Fruit fly (Drosophila melanogaster) whole organism, embryonic: ENCODE measurements around the gene CG32751.
A peak's percentile ranks its signal among the peaks of the same experiment; 100 is the strongest.

Experiments used
- Adf1 ChIP-seq: fragments of 200-800 bp; sonication (Bioruptor generic); IDR thresholded peaks from 2 replicates; pipeline ENCODE4 v1.3.6; 2022; ENCODE audit warnings: missing biosample characterization, missing genetic modification characterization
- Aef1 ChIP-seq: fragments of 200-800 bp; sonication (Bioruptor generic); IDR thresholded peaks from 3 replicates; pipeline ENCODE4 v1.3.6; 2022; ENCODE audit warnings: missing biosample characterization, missing genetic modification characterization
- Blimp-1 ChIP-seq: fragments of 200-800 bp; sonication (Bioruptor generic); optimal IDR thresholded peaks from 3 replicates; lab custom pipeline; 2018; ENCODE audit warnings: missing biosample characterization, missing genetic modification characterization, mild to moderate bottlenecking, moderate library complexity, missing genetic modification reagents
- Bteb2 ChIP-seq: fragments of 200-800 bp; sonication (Bioruptor generic); optimal IDR thresholded peaks from 2 replicates; lab custom pipeline; 2016; ENCODE audit warnings: missing biosample characterization, missing genetic modification characterization
- CG10267 ChIP-seq: fragments of 200-800 bp; sonication (Bioruptor generic); optimal IDR thresholded peaks from 2 replicates; lab custom pipeline; 2018; ENCODE audit warnings: missing biosample characterization, mild to moderate bottlenecking, missing genetic modification characterization, moderate library complexity
- CG11504 ChIP-seq: fragments of 200-800 bp; sonication (Bioruptor generic); optimal IDR thresholded peaks from 3 replicates; lab custom pipeline; 2019; ENCODE audit warnings: missing biosample characterization, mild to moderate bottlenecking, missing genetic modification characterization, moderate library complexity
- CG12071 ChIP-seq: fragments of 200-800 bp; sonication (Bioruptor generic); optimal IDR thresholded peaks from 3 replicates; lab custom pipeline; 2018; ENCODE audit warnings: missing biosample characterization, mild to moderate bottlenecking, missing genetic modification characterization
- CG12659 ChIP-seq: fragments of 200-800 bp; sonication (Bioruptor generic); optimal IDR thresholded peaks from 3 replicates; lab custom pipeline; 2017; ENCODE audit warnings: mild to moderate bottlenecking, missing biosample characterization, missing genetic modification reagents, missing genetic modification characterization
- CG1529 ChIP-seq: fragments of 200-800 bp; sonication (Bioruptor generic); optimal IDR thresholded peaks from 3 replicates; lab custom pipeline; 2018; ENCODE audit warnings: missing biosample characterization, missing genetic modification characterization
- CG32767 ChIP-seq: fragments of 200-800 bp; sonication (Bioruptor generic); IDR thresholded peaks from 2 replicates; pipeline ENCODE4 v1.3.6; 2022; ENCODE audit warnings: missing biosample characterization, missing genetic modification characterization
- CG3847 ChIP-seq: fragments of 200-800 bp; sonication (Bioruptor generic); IDR thresholded peaks from 2 replicates; pipeline ENCODE4 v1.3.6; 2022; ENCODE audit warnings: missing biosample characterization, missing genetic modification characterization
- CG42726 ChIP-seq: fragments of 200-800 bp; sonication (Bioruptor generic); IDR thresholded peaks from 2 replicates; pipeline ENCODE4 v1.3.6; 2022; ENCODE audit warnings: missing biosample characterization, missing genetic modification characterization; ENCODE audit not compliant: partially characterized antibody
- CG4282 ChIP-seq: fragments of 200-800 bp; sonication (Bioruptor generic); optimal IDR thresholded peaks from 2 replicates; lab custom pipeline; 2016; ENCODE audit warnings: missing biosample characterization, missing genetic modification characterization
- CG6791 ChIP-seq: fragments of 200-800 bp; sonication (Bioruptor generic); IDR thresholded peaks from 3 replicates; pipeline ENCODE4 v1.3.6; 2022; ENCODE audit warnings: missing biosample characterization, missing genetic modification characterization; ENCODE audit not compliant: partially characterized antibody
- CG7745 ChIP-seq: fragments of 200-800 bp; sonication (Bioruptor generic); optimal IDR thresholded peaks from 2 replicates; lab custom pipeline; 2018; ENCODE audit warnings: missing biosample characterization, mild to moderate bottlenecking, missing genetic modification characterization, moderate library complexity
- CG9876 ChIP-seq: fragments of 200-800 bp; sonication (Bioruptor generic); optimal IDR thresholded peaks from 2 replicates; lab custom pipeline; 2016; ENCODE audit warnings: missing biosample characterization, missing genetic modification characterization
- CHES-1-like ChIP-seq: fragments of 200-800 bp; sonication (Bioruptor generic); optimal IDR thresholded peaks from 2 replicates; lab custom pipeline; 2016; ENCODE audit warnings: missing biosample characterization, missing genetic modification characterization
- CrebB ChIP-seq: fragments of 200-800 bp; sonication (Bioruptor generic); optimal IDR thresholded peaks from 3 replicates; lab custom pipeline; 2018; ENCODE audit warnings: missing biosample characterization, mild to moderate bottlenecking, missing genetic modification characterization
- Dip2 ChIP-seq: fragments of 200-800 bp; sonication (Bioruptor generic); IDR thresholded peaks from 2 replicates; pipeline ENCODE4 v1.3.6; 2022; ENCODE audit warnings: missing biosample characterization, missing genetic modification characterization
- Fer3 ChIP-seq: fragments of 200-800 bp; sonication (Bioruptor generic); optimal IDR thresholded peaks from 2 replicates; lab custom pipeline; 2018; ENCODE audit warnings: missing biosample characterization, mild to moderate bottlenecking, missing genetic modification characterization, moderate library complexity
- HLH3B ChIP-seq: fragments of 200-800 bp; sonication (Bioruptor generic); IDR thresholded peaks from 2 replicates; pipeline ENCODE4 v1.3.6; 2022; ENCODE audit warnings: missing biosample characterization, missing genetic modification characterization
- MTF-1 ChIP-seq: fragments of 200-800 bp; sonication (Bioruptor generic); optimal IDR thresholded peaks from 2 replicates; lab custom pipeline; 2018; ENCODE audit warnings: missing biosample characterization, mild to moderate bottlenecking, missing genetic modification characterization, borderline replicate concordance
- NC2β ChIP-seq: fragments of 200-800 bp; sonication (Bioruptor generic); optimal IDR thresholded peaks from 2 replicates; lab custom pipeline; 2016; ENCODE audit warnings: missing biosample characterization, missing genetic modification characterization
- Poxn ChIP-seq: fragments of 200-800 bp; sonication (Bioruptor generic); IDR thresholded peaks from 2 replicates; pipeline ENCODE4 v1.3.6; 2022; ENCODE audit warnings: missing biosample characterization, missing genetic modification characterization
- Ravus ChIP-seq: fragments of 200-800 bp; sonication (Bioruptor generic); IDR thresholded peaks from 2 replicates; pipeline ENCODE4 v1.3.6; 2022; ENCODE audit warnings: missing biosample characterization, missing genetic modification characterization
- Spps ChIP-seq: fragments of 200-800 bp; sonication (Bioruptor generic); optimal IDR thresholded peaks from 2 replicates; lab custom pipeline; 2018; ENCODE audit warnings: missing biosample characterization, mild to moderate bottlenecking, missing genetic modification characterization
- ato ChIP-seq: fragments of 200-800 bp; sonication (Bioruptor generic); IDR thresholded peaks from 2 replicates; pipeline ENCODE4 v1.3.6; 2022; ENCODE audit warnings: missing biosample characterization, missing genetic modification characterization; ENCODE audit not compliant: partially characterized antibody
- bcd ChIP-seq: fragments of 200-800 bp; sonication (Bioruptor generic); optimal IDR thresholded peaks from 2 replicates; lab custom pipeline; 2017; ENCODE audit warnings: missing biosample characterization, mild to moderate bottlenecking, missing genetic modification characterization
- chm ChIP-seq: fragments of 200-800 bp; sonication (Bioruptor generic); IDR thresholded peaks from 2 replicates; pipeline ENCODE4 v1.3.6; 2022; ENCODE audit warnings: missing biosample characterization, missing genetic modification characterization
- dmrt99B ChIP-seq: fragments of 200-800 bp; sonication (Bioruptor generic); optimal IDR thresholded peaks from 2 replicates; lab custom pipeline; 2018; ENCODE audit warnings: missing biosample characterization, mild to moderate bottlenecking, missing genetic modification characterization, moderate library complexity
- fru ChIP-seq: fragments of >200 bp; optimal IDR thresholded peaks from 2 replicates; lab custom pipeline; 2017
- gro ChIP-seq: fragments of 200-800 bp; sonication (Bioruptor generic); optimal IDR thresholded peaks from 2 replicates; lab custom pipeline; 2016; ENCODE audit warnings: missing biosample characterization, missing genetic modification characterization
- hb ChIP-seq: fragments of 200-800 bp; sonication (Bioruptor generic); IDR thresholded peaks from 3 replicates; pipeline ENCODE4 v1.3.6; 2022; ENCODE audit warnings: missing biosample characterization, missing genetic modification characterization; ENCODE audit not compliant: partially characterized antibody
- hth ChIP-seq: fragments of >200 bp; optimal IDR thresholded peaks from 2 replicates; lab custom pipeline; 2017; ENCODE audit warnings: inconsistent platforms
- inv ChIP-seq: fragments of 200-800 bp; sonication (Bioruptor generic); IDR thresholded peaks from 2 replicates; pipeline ENCODE4 v1.3.6; 2022; ENCODE audit warnings: missing biosample characterization, missing genetic modification characterization; ENCODE audit not compliant: partially characterized antibody
- lilli ChIP-seq: fragments of 200-800 bp; sonication (Bioruptor generic); optimal IDR thresholded peaks from 3 replicates; lab custom pipeline; 2016; ENCODE audit warnings: missing biosample characterization, missing genetic modification characterization
- peb ChIP-seq: fragments of 200-800 bp; sonication (Bioruptor generic); IDR thresholded peaks from 2 replicates; pipeline ENCODE4 v1.3.6; 2022; ENCODE audit warnings: missing biosample characterization, missing genetic modification characterization
- run ChIP-seq: fragments of 200-800 bp; sonication (Bioruptor generic); optimal IDR thresholded peaks from 3 replicates; lab custom pipeline; 2018; ENCODE audit warnings: missing biosample characterization, mild to moderate bottlenecking, missing genetic modification characterization
- slp2 ChIP-seq: fragments of 200-800 bp; sonication (Bioruptor generic); optimal IDR thresholded peaks from 2 replicates; lab custom pipeline; 2016; ENCODE audit warnings: missing biosample characterization, missing genetic modification characterization
- sqz ChIP-seq: fragments of 200-800 bp; sonication (Bioruptor generic); optimal IDR thresholded peaks from 3 replicates; lab custom pipeline; 2018; ENCODE audit warnings: missing biosample characterization, mild to moderate bottlenecking, missing genetic modification characterization
- sr ChIP-seq: fragments of 200-800 bp; sonication (Bioruptor generic); IDR thresholded peaks from 3 replicates; pipeline ENCODE4 v1.3.6; 2022; ENCODE audit warnings: missing biosample characterization, missing genetic modification characterization
- stwl ChIP-seq: fragments of 200-800 bp; sonication (Bioruptor generic); optimal IDR thresholded peaks from 3 replicates; lab custom pipeline; 2018; ENCODE audit warnings: missing biosample characterization, mild to moderate bottlenecking, missing genetic modification characterization, moderate library complexity
- sug ChIP-seq: fragments of 200-800 bp; optimal IDR thresholded peaks from 2 replicates; lab custom pipeline; 2019; ENCODE audit warnings: missing biosample characterization, mild to moderate bottlenecking, missing genetic modification characterization, moderate library complexity
- tio ChIP-seq: fragments of 200-800 bp; sonication (Bioruptor generic); optimal IDR thresholded peaks from 2 replicates; lab custom pipeline; 2017; ENCODE audit warnings: missing biosample characterization, missing genetic modification characterization, inconsistent platforms
- tll ChIP-seq, 2 experiments: fragments of 200-800 bp in 1 of 2; fragments of >200 bp in 1 of 2; sonication (Bioruptor generic) in 1 of 2; optimal IDR thresholded peaks; 2 replicates each; lab custom pipeline; 2017 to 2019; ENCODE audit warnings: missing biosample characterization in 2 of 2, missing genetic modification characterization in 2 of 2, mild to moderate bottlenecking in 1 of 2, moderate library complexity in 1 of 2
- trem ChIP-seq: fragments of 200-800 bp; optimal IDR thresholded peaks from 3 replicates; lab custom pipeline; 2019; ENCODE audit warnings: missing biosample characterization, mild to moderate bottlenecking, missing genetic modification characterization, moderate library complexity
- tup ChIP-seq: fragments of 200-800 bp; sonication (Bioruptor generic); optimal IDR thresholded peaks from 2 replicates; lab custom pipeline; 2016; ENCODE audit warnings: missing biosample characterization, mild to moderate bottlenecking, missing genetic modification characterization, moderate library complexity
- usp ChIP-seq: fragments of >200 bp; optimal IDR thresholded peaks from 2 replicates; lab custom pipeline; 2017; ENCODE audit warnings: missing biosample characterization, missing genetic modification characterization
- zf30C ChIP-seq: fragments of 200-800 bp; sonication (Bioruptor generic); optimal IDR thresholded peaks from 3 replicates; lab custom pipeline; 2018; ENCODE audit warnings: missing biosample characterization, mild to moderate bottlenecking, missing genetic modification characterization
- zfh2 ChIP-seq: fragments of 200-800 bp; sonication (Bioruptor generic); optimal IDR thresholded peaks from 2 replicates; lab custom pipeline; 2016; ENCODE audit warnings: missing biosample characterization, missing genetic modification characterization

CG32751 gene

dm6 chrX:6193183-6193810 is 5.2 kb downstream of the CG32751 start:
- TF ChIP-seq CG7745 (tag; lab: Kevin White, UChicago) = no peak
- no peak for TF ChIP-seq usp (GFP tag; lab: Kevin White, UChicago)
- peak; percentile 71 for TF ChIP-seq sug
- TF ChIP-seq CG1529 = peak; percentile 37
- peak; percentile 89 for TF ChIP-seq CG11504 (tag; lab: Kevin White, UChicago)
- peak; percentile 85 for TF ChIP-seq Aef1
- TF ChIP-seq dmrt99B = peak; percentile 88
- peak; percentile 59 for TF ChIP-seq tio (GFP tag; lab: Kevin White, UChicago)
- TF ChIP-seq trem (tag; lab: Kevin White, UChicago) = no peak
- TF ChIP-seq CG6791 (GFP tag; lab: Robert Waterston, UW) = no peak
- TF ChIP-seq bcd (GFP tag; lab: Kevin White, UChicago) = peak; percentile 83
- no peak for TF ChIP-seq hth (lab: Kevin White, UChicago)
- peak; percentile 85 for TF ChIP-seq CG32767
- no peak for TF ChIP-seq Spps
- TF ChIP-seq Fer3 (tag; lab: Kevin White, UChicago) = peak; percentile 84
- no peak for TF ChIP-seq fru (lab: Kevin White, UChicago)
- TF ChIP-seq hb (GFP tag; lab: Robert Waterston, UW) = no peak
- no peak for TF ChIP-seq ato (GFP tag; lab: Robert Waterston, UW)
- peak; percentile 69 for TF ChIP-seq Blimp-1 (GFP tag; lab: Kevin White, UChicago)
- peak; percentile 43 for TF ChIP-seq tup
- peak; percentile 54 for TF ChIP-seq CG10267
- peak; percentile 96 for TF ChIP-seq Adf1
- TF ChIP-seq tll (GFP tag; optimal IDR thresholded peaks at IDR 0.05; lab: Kevin White, UChicago) = no peak
- TF ChIP-seq sqz (GFP tag; lab: Kevin White, UChicago) = peak; percentile 1
- TF ChIP-seq CHES-1-like = no peak
- no peak for TF ChIP-seq sr (GFP tag; lab: Robert Waterston, UW)
- no peak for TF ChIP-seq inv
- TF ChIP-seq zfh2 (GFP tag; lab: Kevin White, UChicago) = peak; percentile 24
- TF ChIP-seq slp2 (GFP tag; lab: Kevin White, UChicago) = no peak
- no peak for TF ChIP-seq NC2β (GFP tag; lab: Kevin White, UChicago)
- peak; percentile 91 for TF ChIP-seq HLH3B (GFP tag; lab: Robert Waterston, UW)
- TF ChIP-seq CrebB = peak; percentile 19
- peak; percentile 75 for TF ChIP-seq peb
- no peak for TF ChIP-seq stwl (tag; lab: Kevin White, UChicago)
- peak; percentile 85 for TF ChIP-seq CG3847
- peak; percentile 30 for TF ChIP-seq MTF-1 (GFP tag; lab: Kevin White, UChicago)
- TF ChIP-seq chm = peak; percentile 46; the same call in 1 of the 2 replicates
- peak; percentile 59; the same call in 1 of the 2 replicates for TF ChIP-seq Poxn
- peak; percentile 65 for TF ChIP-seq lilli (GFP tag; lab: Kevin White, UChicago)
- peak; percentile 24 for TF ChIP-seq CG12071 (GFP tag; lab: Kevin White, UChicago)
- TF ChIP-seq CG42726 = no peak
- TF ChIP-seq Bteb2 (GFP tag; lab: Kevin White, UChicago) = peak; percentile 28
- peak; percentile 30; the same call in 1 of the 2 replicates for TF ChIP-seq Dip2 (GFP tag; lab: Robert Waterston, UW)
- no peak for TF ChIP-seq gro (GFP tag; lab: Kevin White, UChicago)
- peak; percentile 50 for TF ChIP-seq Ravus (GFP tag; lab: Robert Waterston, UW)
- no peak for TF ChIP-seq zf30C (GFP tag; lab: Kevin White, UChicago)
- peak; percentile 66 for TF ChIP-seq run
- TF ChIP-seq CG12659 (GFP tag; lab: Kevin White, UChicago) = peak; percentile 83
- TF ChIP-seq CG4282 (GFP tag; lab: Kevin White, UChicago) = no peak
- no peak for TF ChIP-seq CG9876
